Fruit fly (Drosophila melanogaster) whole organism, adult: ENCODE measurements around the gene CG15209.

ENCODE experiments used
- CG11617 ChIP-seq: fragments of 200-800 bp; sonication (Bioruptor generic); optimal IDR thresholded peaks from 2 replicates; lab custom pipeline; 2017; ENCODE audit warnings: mild to moderate bottlenecking, missing biosample characterization, missing genetic modification reagents, missing genetic modification characterization
- CG12768 ChIP-seq: fragments of 200-800 bp; sonication (Bioruptor generic); optimal IDR thresholded peaks from 2 replicates; lab custom pipeline; 2017; ENCODE audit warnings: missing biosample characterization, missing genetic modification characterization, mild to moderate bottlenecking, moderate library complexity, missing genetic modification reagents
- CG14711 ChIP-seq: fragments of 200-800 bp; sonication (Bioruptor generic); optimal IDR thresholded peaks from 2 replicates; lab custom pipeline; 2018; ENCODE audit warnings: missing biosample characterization, mild to moderate bottlenecking, missing genetic modification characterization, moderate library complexity
- CG1620 ChIP-seq: fragments of 200-800 bp; sonication (Bioruptor generic); optimal IDR thresholded peaks from 2 replicates; lab custom pipeline; 2016; ENCODE audit warnings: missing biosample characterization, missing genetic modification characterization
- CG33017 ChIP-seq: fragments of 200-800 bp; sonication (Bioruptor generic); optimal IDR thresholded peaks from 2 replicates; lab custom pipeline; 2018; ENCODE audit warnings: missing biosample characterization, mild to moderate bottlenecking, missing genetic modification characterization, moderate library complexity
- CG5204 ChIP-seq: fragments of 200-800 bp; sonication (Bioruptor generic); optimal IDR thresholded peaks from 2 replicates; lab custom pipeline; 2016; ENCODE audit warnings: missing biosample characterization, missing genetic modification characterization
- CG7045 ChIP-seq: fragments of 200-800 bp; sonication (Bioruptor generic); optimal IDR thresholded peaks from 2 replicates; lab custom pipeline; 2017; ENCODE audit warnings: missing biosample characterization, mild to moderate bottlenecking, missing genetic modification characterization
- CG7101 ChIP-seq: fragments of 200-800 bp; sonication (Bioruptor generic); optimal IDR thresholded peaks from 2 replicates; lab custom pipeline; 2018; ENCODE audit warnings: missing biosample characterization, mild to moderate bottlenecking, missing genetic modification characterization, moderate library complexity
- Clk ChIP-seq: fragments of 200-800 bp; sonication (Bioruptor generic); optimal IDR thresholded peaks from 2 replicates; lab custom pipeline; 2017; ENCODE audit warnings: missing biosample characterization, missing genetic modification characterization
- Crg-1 ChIP-seq: fragments of 200-800 bp; sonication (Bioruptor generic); optimal IDR thresholded peaks from 2 replicates; lab custom pipeline; 2016; ENCODE audit warnings: missing biosample characterization, missing genetic modification characterization
- Hr96 ChIP-seq: fragments of 200-800 bp; sonication (Bioruptor generic); optimal IDR thresholded peaks from 2 replicates; lab custom pipeline; 2016; ENCODE audit warnings: missing biosample characterization, missing genetic modification characterization
- Mnt ChIP-seq: fragments of 200-800 bp; sonication (Bioruptor generic); optimal IDR thresholded peaks from 2 replicates; lab custom pipeline; 2016; ENCODE audit warnings: missing biosample characterization, mild to moderate bottlenecking, missing genetic modification characterization
- bab1 ChIP-seq: fragments of 200-800 bp; sonication (Bioruptor generic); optimal IDR thresholded peaks from 3 replicates; lab custom pipeline; 2019; ENCODE audit warnings: missing biosample characterization, mild to moderate bottlenecking, missing genetic modification characterization, moderate library complexity
- cic ChIP-seq: fragments of 200-800 bp; sonication (Bioruptor generic); optimal IDR thresholded peaks from 2 replicates; lab custom pipeline; 2017; ENCODE audit warnings: missing biosample characterization, mild to moderate bottlenecking, missing genetic modification characterization, moderate library complexity
- cnc ChIP-seq, 2 experiments: fragments of >200 bp; optimal IDR thresholded peaks; 2 replicates each; lab custom pipeline; 2017
- kay ChIP-seq: fragments of 200-800 bp; sonication (Bioruptor generic); peaks from one replicate; lab custom pipeline; 2016; ENCODE audit warnings: missing biosample characterization, missing genetic modification characterization, borderline replicate concordance
- ovo ChIP-seq: fragments of 200-800 bp; sonication (Bioruptor generic); optimal IDR thresholded peaks from 2 replicates; lab custom pipeline; 2016; ENCODE audit warnings: missing biosample characterization, missing genetic modification characterization
- pad ChIP-seq: fragments of 200-800 bp; sonication (Bioruptor generic); optimal IDR thresholded peaks from 3 replicates; lab custom pipeline; 2017; ENCODE audit warnings: missing biosample characterization, missing genetic modification characterization, mild to moderate bottlenecking, moderate library complexity, missing genetic modification reagents
- tj ChIP-seq: fragments of 200-800 bp; sonication (Bioruptor generic); optimal IDR thresholded peaks from 3 replicates; lab custom pipeline; 2017; ENCODE audit warnings: missing biosample characterization, mild to moderate bottlenecking, missing genetic modification characterization, moderate library complexity
- toe ChIP-seq: fragments of 200-800 bp; sonication (Bioruptor generic); optimal IDR thresholded peaks from 2 replicates; lab custom pipeline; 2016; ENCODE audit warnings: missing biosample characterization, missing genetic modification characterization

The CG15209 gene

DNA sequence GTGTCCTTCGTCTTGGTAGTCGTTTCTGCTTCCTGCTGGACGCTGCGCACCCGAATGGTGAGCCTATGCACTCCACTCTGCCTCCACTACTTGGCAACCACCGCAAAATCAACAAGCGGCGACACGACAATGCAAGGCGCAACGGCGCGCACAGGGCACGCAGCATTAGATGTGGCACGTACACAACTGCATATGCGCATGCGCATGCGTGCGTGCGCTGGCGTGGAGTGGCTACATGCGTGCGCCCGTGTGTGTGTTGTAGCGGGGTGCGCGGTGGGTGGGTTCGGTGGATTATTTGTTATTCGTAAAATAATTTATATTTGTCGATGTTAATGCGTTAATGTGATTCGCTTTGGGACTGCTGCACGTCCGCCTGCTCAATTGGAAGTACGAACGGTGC is 6.4 kb upstream of the CG15209 start:
- no peak for TF ChIP-seq CG1620 (GFP tag; lab: Kevin White, UChicago)
- TF ChIP-seq ovo: no peak
- no peak for TF ChIP-seq Crg-1 (GFP tag; lab: Kevin White, UChicago)
- TF ChIP-seq bab1: no peak
- TF ChIP-seq kay (GFP tag; lab: Kevin White, UChicago): no peak
- no peak for TF ChIP-seq CG33017 (tag; lab: Kevin White, UChicago)
- TF ChIP-seq pad (GFP tag; lab: Kevin White, UChicago): no peak
- TF ChIP-seq Clk (GFP tag; lab: Kevin White, UChicago): no peak
- no peak for TF ChIP-seq CG7045 (GFP tag; lab: Kevin White, UChicago)
- TF ChIP-seq Hr96: no peak
- no peak for TF ChIP-seq cnc (optimal IDR thresholded peaks at IDR 0.05; lab: Kevin White, UChicago)
- no peak for TF ChIP-seq cic (GFP tag; lab: Kevin White, UChicago)

DNA sequence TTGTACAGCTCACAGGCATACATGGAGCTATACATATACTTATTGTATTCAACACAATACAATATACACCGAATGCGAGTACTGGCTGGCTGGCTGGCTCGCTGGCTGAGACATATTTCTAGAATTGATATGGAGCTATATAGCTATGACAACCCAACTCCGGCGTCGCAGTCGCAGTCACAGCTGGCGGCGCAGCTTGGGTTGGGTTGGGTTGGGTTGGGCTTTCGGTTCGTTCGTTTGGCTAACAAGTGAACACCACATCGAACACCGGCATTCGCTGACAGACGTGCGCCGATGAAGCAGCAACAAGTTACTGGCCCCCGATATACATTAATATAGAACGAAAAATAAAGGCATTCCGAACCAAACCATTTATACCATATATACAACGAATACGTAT is 3.0 kb upstream of the CG15209 start, which contains the start of gene CG15210:
CG15210 (plus strand) TSS at position 269 of the 400 bp plus-strand sequence.
- no peak for TF ChIP-seq Crg-1 (GFP tag; lab: Kevin White, UChicago)
- TF ChIP-seq pad (GFP tag; lab: Kevin White, UChicago): no peak
- TF ChIP-seq bab1: peak; percentile 20
- no peak for TF ChIP-seq CG11617 (GFP tag; lab: Kevin White, UChicago)

DNA sequence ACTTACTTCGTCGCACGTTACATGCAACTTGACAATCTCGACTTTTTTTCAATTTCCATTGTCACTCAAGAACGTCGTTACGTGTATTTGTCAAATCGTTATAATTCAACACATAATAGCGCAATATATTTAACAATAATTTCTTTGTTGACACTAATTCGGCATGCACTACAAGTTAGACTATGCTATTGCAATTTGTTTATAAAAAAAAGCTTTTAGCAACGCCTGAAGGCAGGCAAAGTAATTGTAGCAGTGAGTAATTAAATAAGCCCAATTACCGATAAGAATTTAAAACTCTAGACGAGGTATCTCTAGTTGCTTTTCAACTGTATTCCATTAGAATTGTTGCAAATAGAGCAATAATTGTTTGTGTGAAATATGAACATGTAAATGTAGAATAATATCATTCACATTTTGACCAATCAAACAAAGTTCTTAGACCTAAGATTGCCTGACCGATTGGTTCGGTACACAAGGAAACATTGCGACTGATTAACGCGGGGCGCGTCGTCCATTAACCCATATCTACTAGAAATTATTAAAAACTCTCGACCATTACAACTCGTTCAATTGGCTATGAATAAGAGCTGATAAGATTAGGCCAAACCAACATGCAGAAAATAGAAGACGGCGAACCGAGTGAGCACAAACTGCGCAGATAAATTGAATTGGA is 977 bp upstream of the CG15209 start:
- peak; percentile 50 for TF ChIP-seq cic (GFP tag; lab: Kevin White, UChicago)
- no peak for TF ChIP-seq Clk (GFP tag; lab: Kevin White, UChicago)
- no peak for TF ChIP-seq CG33017 (tag; lab: Kevin White, UChicago)
- peak; percentile 53 for TF ChIP-seq bab1
- no peak for TF ChIP-seq CG5204
- peak; percentile 77 for TF ChIP-seq kay (GFP tag; lab: Kevin White, UChicago)
- peak; percentile 4 for TF ChIP-seq ovo
- no peak for TF ChIP-seq pad (GFP tag; lab: Kevin White, UChicago)

DNA sequence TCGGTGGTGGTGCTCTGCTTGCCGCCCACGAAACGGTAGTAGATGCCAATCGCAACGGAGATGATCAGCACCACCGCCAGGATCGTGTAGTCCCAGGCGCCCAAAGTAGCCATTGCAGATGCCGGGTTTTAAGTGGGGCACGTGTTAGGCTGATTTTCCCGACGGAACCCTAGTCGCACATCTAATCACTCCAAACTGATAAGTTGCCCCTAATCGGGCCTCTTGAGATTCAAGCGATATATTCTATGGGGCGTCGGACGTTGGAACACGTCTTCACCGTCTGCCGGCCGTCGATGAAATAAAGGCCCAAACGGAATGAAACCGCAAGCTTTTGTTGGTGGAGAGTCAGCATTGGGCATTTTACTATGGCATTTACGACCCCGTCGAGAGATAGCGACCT is 2.8 kb downstream of the CG15209 start, which contains the start of gene CG32669:
CG32669 (minus strand) TSS at position 275 of the 400 bp plus-strand sequence.
- TF ChIP-seq Mnt (GFP tag; lab: Kevin White, UChicago) (peak; percentile 83), CG1620 (GFP tag; lab: Kevin White, UChicago) (no peak)

DNA sequence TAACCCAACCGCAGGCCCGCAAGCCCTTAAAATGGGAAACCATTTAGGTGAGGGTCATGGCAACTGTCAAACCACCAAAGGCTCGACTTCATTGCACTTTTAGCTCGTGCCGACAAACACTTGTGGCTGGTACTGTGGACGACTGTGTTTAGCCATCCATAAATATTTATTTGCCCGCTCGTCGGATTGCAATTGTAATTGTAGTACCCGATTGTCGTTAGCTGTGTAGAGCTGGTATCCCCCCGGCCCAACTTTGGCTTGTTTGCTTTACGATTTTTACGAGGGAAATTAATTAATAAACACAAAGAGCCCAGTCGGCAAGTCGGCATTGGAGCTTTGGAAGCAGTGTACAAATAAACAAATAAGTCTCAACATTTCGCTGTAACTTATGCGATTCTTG is 3.3 kb downstream of the CG15209 start:
- TF ChIP-seq cic (GFP tag; lab: Kevin White, UChicago): peak; percentile 74
- no peak for TF ChIP-seq Crg-1 (GFP tag; lab: Kevin White, UChicago)
- TF ChIP-seq CG1620 (GFP tag; lab: Kevin White, UChicago): no peak
- TF ChIP-seq CG33017 (tag; lab: Kevin White, UChicago): peak; percentile 28
- no peak for TF ChIP-seq toe (GFP tag; lab: Kevin White, UChicago)
- no peak for TF ChIP-seq CG12768 (GFP tag; lab: Kevin White, UChicago)
- TF ChIP-seq Mnt (GFP tag; lab: Kevin White, UChicago): peak; percentile 49
- TF ChIP-seq CG7101 (tag; lab: Kevin White, UChicago): peak; percentile 42
- TF ChIP-seq Clk (GFP tag; lab: Kevin White, UChicago): no peak
- TF ChIP-seq pad (GFP tag; lab: Kevin White, UChicago): peak; percentile 21
- TF ChIP-seq CG7045 (GFP tag; lab: Kevin White, UChicago): no peak

DNA sequence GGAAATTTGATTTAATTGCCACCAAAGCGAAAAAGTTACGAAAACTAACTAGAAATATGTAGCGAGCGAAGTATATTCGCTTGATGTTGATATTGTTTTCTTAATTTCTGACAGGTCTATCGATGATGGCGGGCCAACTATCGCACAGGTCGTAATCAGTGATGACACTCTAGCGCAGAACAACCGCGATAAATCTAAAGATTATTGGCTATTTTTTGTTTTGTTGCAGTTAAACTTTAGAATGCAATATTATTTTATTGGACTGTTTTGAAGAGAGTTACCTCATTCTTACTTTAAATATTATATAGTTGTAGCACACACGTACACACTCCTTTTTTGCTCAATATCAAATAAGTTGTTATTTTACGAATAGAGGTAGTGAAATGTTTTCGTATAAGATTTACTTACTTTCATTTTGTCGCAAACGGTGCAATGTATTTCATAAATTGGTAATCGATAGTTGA is 5.0 kb downstream of the CG15209 start, which contains the start of gene sbr:
sbr (minus strand) TSS at position 121 of the 464 bp plus-strand sequence.
- TF ChIP-seq CG14711 (tag; lab: Kevin White, UChicago) (peak; percentile 12), tj (GFP tag; lab: Kevin White, UChicago) (no peak), pad (GFP tag; lab: Kevin White, UChicago) (peak; percentile 31), CG7101 (tag; lab: Kevin White, UChicago) (peak; percentile 48), CG12768 (GFP tag; lab: Kevin White, UChicago) (no peak), Hr96 (no peak), Crg-1 (GFP tag; lab: Kevin White, UChicago) (peak; percentile 60), ovo (no peak), CG1620 (GFP tag; lab: Kevin White, UChicago) (peak; percentile 45), CG33017 (tag; lab: Kevin White, UChicago) (no peak), kay (GFP tag; lab: Kevin White, UChicago) (no peak), CG11617 (GFP tag; lab: Kevin White, UChicago) (peak; percentile 36), toe (GFP tag; lab: Kevin White, UChicago) (peak; percentile 45), CG7045 (GFP tag; lab: Kevin White, UChicago) (no peak), cic (GFP tag; lab: Kevin White, UChicago) (no peak), cnc (optimal IDR thresholded peaks at IDR 0.05; lab: Kevin White, UChicago) (no peak), Clk (GFP tag; lab: Kevin White, UChicago) (no peak), bab1 (no peak), Mnt (GFP tag; lab: Kevin White, UChicago) (no peak), CG5204 (no peak)

DNA sequence GAGAGGGAATG is 5.2 kb downstream of the CG15209 start, which contains the start of gene Pgls:
Pgls (plus strand) TSS at position 3 of the 11 bp plus-strand sequence.
- TF ChIP-seq ovo (no peak), cnc (optimal IDR thresholded peaks at IDR 0.05; lab: Kevin White, UChicago) (no peak), kay (GFP tag; lab: Kevin White, UChicago) (no peak), CG12768 (GFP tag; lab: Kevin White, UChicago) (no peak), CG33017 (tag; lab: Kevin White, UChicago) (no peak), cic (GFP tag; lab: Kevin White, UChicago) (no peak), Clk (GFP tag; lab: Kevin White, UChicago) (no peak), CG7045 (GFP tag; lab: Kevin White, UChicago) (no peak), CG1620 (GFP tag; lab: Kevin White, UChicago) (no peak), tj (GFP tag; lab: Kevin White, UChicago) (no peak), CG7101 (tag; lab: Kevin White, UChicago) (no peak)
